Worm (Caenorhabditis elegans) whole organism, L1 larva: ENCODE measurements around the gene copb-1.
A peak's percentile ranks its signal among the peaks of the same experiment; 100 is the strongest.

Source experiments
- C16A3.4 ChIP-seq: fragments of 150-350 bp; optimal IDR thresholded peaks from 2 replicates; lab custom pipeline; 2014; ENCODE audit warnings: missing biosample characterization, missing genetic modification characterization
- C34B4.2 ChIP-seq: sonication (generic microtip); optimal IDR thresholded peaks from 2 replicates; lab custom pipeline; 2017; ENCODE audit warnings: mild to moderate bottlenecking, missing genetic modification characterization, missing compliant biosample characterization
- F16B12.6 ChIP-seq: fragments of 150-350 bp; optimal IDR thresholded peaks from 2 replicates; lab custom pipeline; 2014; ENCODE audit warnings: missing biosample characterization, missing genetic modification characterization
- alr-1 ChIP-seq: fragments of 200-800 bp; sonication (Bioruptor generic); optimal IDR thresholded peaks from 2 replicates; lab custom pipeline; 2018; ENCODE audit warnings: borderline replicate concordance, mild to moderate bottlenecking, missing genetic modification characterization, missing compliant biosample characterization
- ceh-88 ChIP-seq: fragments of 200-800 bp; sonication (Bioruptor generic); IDR thresholded peaks from 2 replicates; pipeline ENCODE4 v1.3.6; 2022; ENCODE audit warnings: missing genetic modification characterization, missing compliant biosample characterization
- efl-1 ChIP-seq, 4 experiments: fragments of 150-350 bp; optimal IDR thresholded peaks in 3 of 4; peaks in 1 of 4; 1 replicate in 1 of 4; 2 replicates in 3 of 4; lab custom pipeline; 2014; ENCODE audit warnings: missing biosample characterization in 2 of 4, missing genetic modification characterization in 2 of 4, missing genetic modification reagents in 2 of 4
- efl-3 ChIP-seq: fragments of 200-800 bp; sonication (Bioruptor generic); optimal IDR thresholded peaks from 2 replicates; lab custom pipeline; 2018; ENCODE audit warnings: mild to moderate bottlenecking, missing genetic modification characterization, missing compliant biosample characterization
- ets-5 ChIP-seq: fragments of 200-800 bp; sonication (Bioruptor generic); IDR thresholded peaks from 2 replicates; pipeline ENCODE4 v1.3.6; 2022; ENCODE audit warnings: missing genetic modification characterization, missing compliant biosample characterization
- grh-1 ChIP-seq: fragments of 200-800 bp; sonication (Bioruptor generic); IDR thresholded peaks from 2 replicates; pipeline ENCODE4 v1.3.6; 2022; ENCODE audit warnings: missing genetic modification reagents, missing genetic modification characterization, missing compliant biosample characterization
- isw-1 ChIP-seq: fragments of 200-800 bp; sonication (Bioruptor generic); IDR thresholded peaks from 2 replicates; pipeline ENCODE4 v1.3.6; 2022; ENCODE audit warnings: missing genetic modification characterization, missing compliant biosample characterization
- lin-13 ChIP-seq: fragments of 150-350 bp; optimal IDR thresholded peaks from 2 replicates; lab custom pipeline; 2014; ENCODE audit warnings: missing biosample characterization, missing genetic modification reagents, missing genetic modification characterization
- lin-14 ChIP-seq: fragments of 200-800 bp; sonication (Bioruptor generic); optimal IDR thresholded peaks from 2 replicates; lab custom pipeline; 2018; ENCODE audit warnings: mild to moderate bottlenecking, missing genetic modification characterization, moderate library complexity, missing compliant biosample characterization
- lin-15B ChIP-seq: fragments of 150-350 bp; sonication (generic microtip); optimal IDR thresholded peaks from 3 replicates; lab custom pipeline; 2014; ENCODE audit warnings: missing biosample characterization, missing genetic modification characterization
- lin-39 ChIP-seq: fragments of 150-350 bp; optimal IDR thresholded peaks from 2 replicates; lab custom pipeline; 2014; ENCODE audit warnings: missing biosample characterization, missing genetic modification reagents, missing genetic modification characterization
- lir-3 ChIP-seq: sonication (generic microtip); optimal IDR thresholded peaks from 2 replicates; lab custom pipeline; 2016; ENCODE audit warnings: mild to moderate bottlenecking, missing genetic modification characterization, moderate library complexity, missing compliant biosample characterization; ENCODE audit not compliant: poor library complexity
- lsy-2 ChIP-seq, 2 experiments: fragments of 150-350 bp; optimal IDR thresholded peaks; 2 replicates each; lab custom pipeline; 2014; ENCODE audit warnings: missing biosample characterization in 2 of 2, missing genetic modification characterization in 2 of 2
- mab-9 ChIP-seq: fragments of 200-800 bp; sonication (Bioruptor generic); IDR thresholded peaks from 2 replicates; pipeline ENCODE4 v1.3.6; 2022; ENCODE audit warnings: missing genetic modification reagents, missing genetic modification characterization, missing compliant biosample characterization
- mef-2 ChIP-seq: fragments of 150-350 bp; optimal IDR thresholded peaks from 2 replicates; lab custom pipeline; 2014; ENCODE audit warnings: missing biosample characterization, missing genetic modification characterization
- mep-1 ChIP-seq: fragments of 150-350 bp; optimal IDR thresholded peaks from 2 replicates; lab custom pipeline; 2014; ENCODE audit warnings: missing biosample characterization, missing genetic modification characterization
- nhr-11 ChIP-seq: fragments of 150-350 bp; optimal IDR thresholded peaks from 2 replicates; lab custom pipeline; 2014; ENCODE audit warnings: missing biosample characterization, missing genetic modification characterization
- nhr-77 ChIP-seq: fragments of 150-350 bp; optimal IDR thresholded peaks from 2 replicates; lab custom pipeline; 2014; ENCODE audit warnings: missing biosample characterization, missing genetic modification characterization
- nhr-85 ChIP-seq: sonication (generic microtip); peaks from one replicate; lab custom pipeline; 2016; ENCODE audit warnings: missing genetic modification characterization, inconsistent platforms, missing compliant biosample characterization
- rnt-1 ChIP-seq: sonication (generic microtip); optimal IDR thresholded peaks from 2 replicates; lab custom pipeline; 2016; ENCODE audit warnings: mild to moderate bottlenecking, missing genetic modification characterization, moderate library complexity, missing compliant biosample characterization
- skn-1 ChIP-seq: fragments of 150-350 bp; optimal IDR thresholded peaks from 2 replicates; lab custom pipeline; 2014; ENCODE audit warnings: missing biosample characterization, missing genetic modification characterization
- snpc-4 ChIP-seq: fragments of 150-350 bp; optimal IDR thresholded peaks from 2 replicates; lab custom pipeline; 2014; ENCODE audit warnings: missing biosample characterization, missing genetic modification characterization
- sup-37 ChIP-seq: fragments of 200-800 bp; sonication (Bioruptor generic); optimal IDR thresholded peaks from 2 replicates; lab custom pipeline; 2018; ENCODE audit warnings: mild to moderate bottlenecking, missing genetic modification characterization, missing compliant biosample characterization
- unc-86 ChIP-seq: sonication (generic microtip); optimal IDR thresholded peaks from 2 replicates; lab custom pipeline; 2016; ENCODE audit warnings: missing genetic modification characterization, missing compliant biosample characterization
- zag-1 ChIP-seq: fragments of 150-350 bp; optimal IDR thresholded peaks from 2 replicates; lab custom pipeline; 2014; ENCODE audit warnings: missing biosample characterization, missing genetic modification characterization
- zip-4 ChIP-seq: fragments of 200-800 bp; sonication (Bioruptor generic); optimal IDR thresholded peaks from 2 replicates; lab custom pipeline; 2018; ENCODE audit warnings: mild to moderate bottlenecking, missing genetic modification characterization, moderate library complexity, missing compliant biosample characterization
- ztf-11 ChIP-seq, 2 experiments: sonication (generic microtip); optimal IDR thresholded peaks; 2 replicates each; lab custom pipeline; 2016 to 2017; ENCODE audit warnings: missing genetic modification characterization in 2 of 2, missing biosample characterization in 1 of 2, missing compliant biosample characterization in 1 of 2

The copb-1 gene

ce11 chrII:3067447-3067846 is 11.1 kb upstream of the copb-1 start:
- no peak for TF ChIP-seq ceh-88 (GFP tag; lab: Robert Waterston, UW)
- no peak for TF ChIP-seq efl-3 (GFP tag; lab: Kevin White, UChicago)
- no peak for TF ChIP-seq snpc-4 (tag; lab: Kevin White, UChicago)
- TF ChIP-seq C16A3.4 (tag; lab: Kevin White, UChicago), result no peak
- TF ChIP-seq zip-4, result no peak
- TF ChIP-seq ztf-11 (tag; optimal IDR thresholded peaks at IDR 0.05; lab: Kevin White, UChicago), result no peak
- TF ChIP-seq F16B12.6, result no peak
- no peak for TF ChIP-seq isw-1 (GFP tag; lab: Robert Waterston, UW)
- no peak for TF ChIP-seq efl-1 (optimal IDR thresholded peaks at IDR 0.05; lab: Kevin White, UChicago)
- no peak for TF ChIP-seq efl-1 (GFP tag; optimal IDR thresholded peaks at IDR 0.05 in 1 of 2; lab: Kevin White, UChicago)
- no peak for TF ChIP-seq rnt-1 (tag; lab: Kevin White, UChicago)
- no peak for TF ChIP-seq skn-1 (tag; lab: Kevin White, UChicago)

- TF ChIP-seq lin-15B (tag; lab: Kevin White, UChicago) (no peak), C16A3.4 (tag; lab: Kevin White, UChicago) (no peak), lin-14 (GFP tag; lab: Kevin White, UChicago) (no peak), lsy-2 (tag; optimal IDR thresholded peaks at IDR 0.05; lab: Kevin White, UChicago) (no peak), unc-86 (no peak), alr-1 (tag; lab: Kevin White, UChicago) (no peak)
Observed at ce11 chrII:3067896-3068295, 10.7 kb upstream of the copb-1 start.

ce11 chrII:3068646-3069045 is 9.9 kb upstream of the copb-1 start:
- TF ChIP-seq efl-1 (optimal IDR thresholded peaks at IDR 0.05; lab: Kevin White, UChicago) (no peak), efl-1 (GFP tag; optimal IDR thresholded peaks at IDR 0.05 in 1 of 2; lab: Kevin White, UChicago) (peak in 1 of 2 experiments; percentile 7), F16B12.6 (no peak)

ce11 chrII:3070182-3070581 is 8.4 kb upstream of the copb-1 start:
- TF ChIP-seq mep-1 (tag; lab: Kevin White, UChicago) (no peak), lin-15B (tag; lab: Kevin White, UChicago) (no peak), grh-1 (GFP tag; lab: Robert Waterston, UW) (no peak), snpc-4 (tag; lab: Kevin White, UChicago) (no peak), lin-39 (tag; lab: Kevin White, UChicago) (no peak), ets-5 (GFP tag; lab: Robert Waterston, UW) (no peak), C34B4.2 (tag; lab: Kevin White, UChicago) (no peak), zag-1 (no peak), lir-3 (tag; lab: Kevin White, UChicago) (no peak), nhr-77 (no peak), nhr-11 (tag; lab: Kevin White, UChicago) (no peak), sup-37 (no peak), lin-13 (GFP tag; lab: Kevin White, UChicago) (no peak), mab-9 (GFP tag; lab: Robert Waterston, UW) (no peak), mef-2 (tag; lab: Kevin White, UChicago) (no peak)

- TF ChIP-seq nhr-85 (tag; lab: Kevin White, UChicago) (peak; percentile 12), lin-13 (GFP tag; lab: Kevin White, UChicago) (no peak), lin-14 (GFP tag; lab: Kevin White, UChicago) (no peak), efl-1 (optimal IDR thresholded peaks at IDR 0.05; lab: Kevin White, UChicago) (no peak), efl-1 (GFP tag; optimal IDR thresholded peaks at IDR 0.05 in 1 of 2; lab: Kevin White, UChicago) (peak in 1 of 2 experiments; percentile 12)
Observed at ce11 chrII:3071012-3071749, 7.4 kb upstream of the copb-1 start, which contains the start of gene Y25C1A.7. Y25C1A.7 (minus strand) TSS chrII:3071062.
